Worm (Caenorhabditis elegans): ENCODE data around the gene T10F2.2.

Gene T10F2.2

ce11 chrIII:5173139-5173538 lies 8.0 kb upstream of the T10F2.2 start, which contains the start of gene emb-1:
emb-1 (plus strand) TSS chrIII:5173439.
- TF ChIP-seq ztf-11 (tag; optimal IDR thresholded peaks at IDR 0.05) = no peak
- TF ChIP-seq unc-120 (tag; optimal IDR thresholded peaks at IDR 0.05; ENCODE audit: poor library complexity, severe bottlenecking) = no peak
- no peak for TF ChIP-seq sem-2 (GFP tag; optimal IDR thresholded peaks at IDR 0.05)
- no peak for TF ChIP-seq mab-5 (tag; optimal IDR thresholded peaks at IDR 0.05)
- no peak for TF ChIP-seq cnd-1 (tag; optimal IDR thresholded peaks at IDR 0.05)
- no peak for TF ChIP-seq nhr-237 (tag; optimal IDR thresholded peaks at IDR 0.05)
- TF ChIP-seq elt-1 (tag; optimal IDR thresholded peaks at IDR 0.05; ENCODE audit: borderline replicate concordance, insufficient read depth) = no peak
- no peak for TF ChIP-seq lsy-2 (tag; optimal IDR thresholded peaks at IDR 0.05)

ce11 chrIII:5172470-5172869 lies 7.4 kb upstream of the T10F2.2 start, which contains the start of gene K10D2.5:
K10D2.5 (plus strand) TSS chrIII:5172720.
- TF ChIP-seq nhr-237 (tag; optimal IDR thresholded peaks at IDR 0.05) (peak; percentile 67), snpc-4 (tag; optimal IDR thresholded peaks at IDR 0.05) (no peak), ces-1 (GFP tag; optimal IDR thresholded peaks at IDR 0.05) (no peak), elt-3 (tag; optimal IDR thresholded peaks at IDR 0.05) (no peak), sptf-1 (tag; optimal IDR thresholded peaks at IDR 0.05) (peak; percentile 84), bed-3 (GFP tag; optimal IDR thresholded peaks at IDR 0.05) (no peak), cnd-1 (tag; optimal IDR thresholded peaks at IDR 0.05) (peak; percentile 77), ceh-83 (GFP tag; optimal IDR thresholded peaks at IDR 0.05) (peak; percentile 58), sem-2 (GFP tag; optimal IDR thresholded peaks at IDR 0.05) (peak; percentile 29), hlh-1 (tag; optimal IDR thresholded peaks at IDR 0.05) (peak; percentile 40), flh-1 (GFP tag; optimal IDR thresholded peaks at IDR 0.05) (no peak), mep-1 (tag; optimal IDR thresholded peaks at IDR 0.05) (peak; percentile 90), ceh-43 (GFP tag; optimal IDR thresholded peaks at IDR 0.05) (no peak), unc-120 (tag; optimal IDR thresholded peaks at IDR 0.05; ENCODE audit: poor library complexity, severe bottlenecking) (peak; percentile 32), nhr-2 (tag; optimal IDR thresholded peaks at IDR 0.05) (no peak), lsy-2 (tag; optimal IDR thresholded peaks at IDR 0.05) (peak; percentile 83), mls-2 (tag; optimal IDR thresholded peaks at IDR 0.05) (peak; percentile 33), lin-13 (tag; optimal IDR thresholded peaks at IDR 0.05) (peak; percentile 90), lin-32 (GFP tag; optimal IDR thresholded peaks at IDR 0.05) (peak; percentile 77), unc-62 (GFP tag; optimal IDR thresholded peaks at IDR 0.05) (peak; percentile 26), nhr-76 (tag; optimal IDR thresholded peaks at IDR 0.05) (no peak), M03D4.4 (tag; optimal IDR thresholded peaks at IDR 0.05) (peak; percentile 84), ham-2 (GFP tag; optimal IDR thresholded peaks at IDR 0.05) (peak; percentile 53), nhr-28 (tag; optimal IDR thresholded peaks at IDR 0.05) (no peak), pha-4 (tag; optimal IDR thresholded peaks at IDR 0.05) (peak; percentile 53), tbx-8 (GFP tag; optimal IDR thresholded peaks at IDR 0.05) (peak; percentile 58), mab-5 (tag; optimal IDR thresholded peaks at IDR 0.05) (no peak), elt-1 (tag; optimal IDR thresholded peaks at IDR 0.05; ENCODE audit: borderline replicate concordance, insufficient read depth) (no peak), ceh-39 (tag; optimal IDR thresholded peaks at IDR 0.05) (peak; percentile 70), nhr-12 (tag; optimal IDR thresholded peaks at IDR 0.05) (no peak), unc-39 (tag; optimal IDR thresholded peaks at IDR 0.05) (no peak), drap-1 (GFP tag; optimal IDR thresholded peaks at IDR 0.05) (peak; percentile 54), blmp-1 (tag; optimal IDR thresholded peaks at IDR 0.05) (no peak), zip-8 (tag; optimal IDR thresholded peaks at IDR 0.05) (no peak), ztf-11 (tag; optimal IDR thresholded peaks at IDR 0.05) (peak; percentile 35)

DNA sequence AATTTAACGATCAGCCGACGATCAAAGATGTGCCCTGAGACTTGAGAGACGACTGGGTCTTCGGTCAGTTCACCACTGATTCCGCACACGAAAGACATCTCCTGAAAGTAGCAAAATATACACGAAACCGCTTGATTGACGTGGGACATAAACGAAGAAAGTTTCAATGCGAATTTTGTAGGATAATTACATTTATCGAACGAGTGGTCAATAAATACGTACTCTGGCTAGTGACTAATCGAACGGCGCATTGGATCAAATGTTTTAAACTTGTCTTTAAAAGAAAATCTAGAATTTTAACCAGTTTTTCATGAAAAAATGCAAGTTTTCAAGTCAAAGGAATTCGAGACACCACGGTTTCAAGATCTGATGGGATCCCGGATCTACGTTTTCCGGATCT lies 6.8 kb upstream of the T10F2.2 start, which contains the start of gene prp-19:
Gene prp-19, minus strand, starts transcription at position 101 of the 400 bp plus-strand sequence.
- TF ChIP-seq nhr-2 (tag; optimal IDR thresholded peaks at IDR 0.05) = no peak
- TF ChIP-seq elt-1 (tag; optimal IDR thresholded peaks at IDR 0.05; ENCODE audit: borderline replicate concordance, insufficient read depth) = no peak
- TF ChIP-seq M03D4.4 (tag; optimal IDR thresholded peaks at IDR 0.05) = no peak
- no peak for TF ChIP-seq cnd-1 (tag; optimal IDR thresholded peaks at IDR 0.05)
- no peak for TF ChIP-seq ceh-83 (GFP tag; optimal IDR thresholded peaks at IDR 0.05)
- no peak for TF ChIP-seq lin-32 (GFP tag; optimal IDR thresholded peaks at IDR 0.05)
- TF ChIP-seq unc-39 (tag; optimal IDR thresholded peaks at IDR 0.05) = no peak
- no peak for TF ChIP-seq nhr-12 (tag; optimal IDR thresholded peaks at IDR 0.05)
- TF ChIP-seq bed-3 (GFP tag; optimal IDR thresholded peaks at IDR 0.05) = no peak
- TF ChIP-seq ham-2 (GFP tag; optimal IDR thresholded peaks at IDR 0.05) = no peak
- TF ChIP-seq tbx-8 (GFP tag; optimal IDR thresholded peaks at IDR 0.05) = no peak
- no peak for TF ChIP-seq lsy-2 (tag; optimal IDR thresholded peaks at IDR 0.05)
- TF ChIP-seq unc-62 (GFP tag; optimal IDR thresholded peaks at IDR 0.05) = no peak
- TF ChIP-seq unc-120 (tag; optimal IDR thresholded peaks at IDR 0.05; ENCODE audit: poor library complexity, severe bottlenecking) = no peak
- no peak for TF ChIP-seq zip-8 (tag; optimal IDR thresholded peaks at IDR 0.05)
- no peak for TF ChIP-seq nhr-28 (tag; optimal IDR thresholded peaks at IDR 0.05)
- TF ChIP-seq elt-3 (tag; optimal IDR thresholded peaks at IDR 0.05) = no peak

Data from whole organism, mixed stage, embryonic.